Worm (Caenorhabditis elegans): ENCODE data around the gene Y39A1A.17.
A peak's percentile ranks its signal among the peaks of the same experiment; 100 is the strongest.

Gene Y39A1A.17

ce11 chrIII:10711192-10711673 lies 20.3 kb upstream of the Y39A1A.17 start, which contains the start of gene W09D10.5 (continued):
- TF ChIP-seq irx-1 (tag; optimal IDR thresholded peaks at IDR 0.05) = no peak
- no peak for TF ChIP-seq efl-1 (optimal IDR thresholded peaks at IDR 0.05)
- TF ChIP-seq efl-1 (GFP tag; optimal IDR thresholded peaks at IDR 0.05 in 1 of 2) = no peak
- no peak for TF ChIP-seq tlp-1 (tag; optimal IDR thresholded peaks at IDR 0.05)
- no peak for TF ChIP-seq egl-27 (tag; optimal IDR thresholded peaks at IDR 0.05)
- no peak for TF ChIP-seq unc-62 (GFP tag; optimal IDR thresholded peaks at IDR 0.05)

- TF ChIP-seq mab-9 (GFP tag; IDR thresholded peaks at IDR 0.05) (no peak), unc-62 (GFP tag; optimal IDR thresholded peaks at IDR 0.05) (no peak), pqm-1 (tag; optimal IDR thresholded peaks at IDR 0.05) (no peak), nhr-84 (tag; optimal IDR thresholded peaks at IDR 0.05) (no peak), pag-3 (tag; optimal IDR thresholded peaks at IDR 0.05; ENCODE audit: borderline replicate concordance, insufficient read depth) (no peak), lin-14 (GFP tag; optimal IDR thresholded peaks at IDR 0.05) (no peak), hlh-4 (tag; optimal IDR thresholded peaks at IDR 0.05) (no peak), ceh-88 (GFP tag; IDR thresholded peaks at IDR 0.05) (no peak)
These were observed 18.8 kb upstream of the Y39A1A.17 start for ce11 chrIII:10709676-10710075.

ce11 chrIII:10708484-10708883 lies 17.6 kb upstream of the Y39A1A.17 start:
- TF ChIP-seq elt-3 (tag; optimal IDR thresholded peaks at IDR 0.05) = no peak

- TF ChIP-seq xbp-1 (tag; optimal IDR thresholded peaks at IDR 0.05) (no peak), egl-13 (tag; optimal IDR thresholded peaks at IDR 0.05) (no peak), dsc-1 (tag; optimal IDR thresholded peaks at IDR 0.05) (no peak), ceh-90 (tag; optimal IDR thresholded peaks at IDR 0.05) (no peak), aly-2 (tag; optimal IDR thresholded peaks at IDR 0.05) (no peak), elt-2 (tag; optimal IDR thresholded peaks at IDR 0.05) (no peak), egl-27 (tag; optimal IDR thresholded peaks at IDR 0.05) (no peak), C16A3.4 (tag; optimal IDR thresholded peaks at IDR 0.05) (no peak), sox-4 (tag; optimal IDR thresholded peaks at IDR 0.05) (no peak), tlp-1 (tag; optimal IDR thresholded peaks at IDR 0.05) (no peak), sptf-1 (tag; optimal IDR thresholded peaks at IDR 0.05) (no peak), ces-1 (GFP tag; optimal IDR thresholded peaks at IDR 0.05) (no peak), skn-1 (tag; optimal IDR thresholded peaks at IDR 0.05) (no peak), rnt-1 (tag; optimal IDR thresholded peaks at IDR 0.05) (no peak), nhr-12 (tag; optimal IDR thresholded peaks at IDR 0.05) (no peak), ets-5 (GFP tag; IDR thresholded peaks at IDR 0.05) (no peak), mdl-1 (tag; optimal IDR thresholded peaks at IDR 0.05) (no peak), ztf-11 (tag; optimal IDR thresholded peaks at IDR 0.05) (no peak), nhr-76 (tag; optimal IDR thresholded peaks at IDR 0.05) (no peak)
These were observed 16.5 kb upstream of the Y39A1A.17 start, which contains the start of gene mrpl-12 for ce11 chrIII:10707461-10707860. Gene mrpl-12, plus strand, starts transcription at chrIII:10707761.

ce11 chrIII:10706972-10707438 lies 16.1 kb upstream of the Y39A1A.17 start, which contains the start of the genes Y39A1A.21 and Y39A1A.22:
Gene Y39A1A.21, minus strand, starts transcription at chrIII:10707022.
Gene Y39A1A.22, minus strand, starts transcription at chrIII:10707028.
- TF ChIP-seq fkh-10 (GFP tag; optimal IDR thresholded peaks at IDR 0.05) = peak; percentile 87
- TF ChIP-seq snpc-4 (tag; optimal IDR thresholded peaks at IDR 0.05) = peak; percentile 79
- TF ChIP-seq hpl-2 (GFP tag; optimal IDR thresholded peaks at IDR 0.05) = no peak
- TF ChIP-seq ztf-4 (tag; optimal IDR thresholded peaks at IDR 0.05) = peak; percentile 66
- TF ChIP-seq ets-5 (GFP tag; IDR thresholded peaks at IDR 0.05) = no peak
- no peak for TF ChIP-seq ceh-63 (GFP tag; optimal IDR thresholded peaks at IDR 0.05)
- TF ChIP-seq Y116A8C.19 (tag; optimal IDR thresholded peaks at IDR 0.05; ENCODE audit: borderline replicate concordance) = no peak
- no peak for TF ChIP-seq ceh-90 (tag; optimal IDR thresholded peaks at IDR 0.05)
- TF ChIP-seq pag-3 (tag; optimal IDR thresholded peaks at IDR 0.05; ENCODE audit: borderline replicate concordance, insufficient read depth) = no peak
- TF ChIP-seq elt-3 (tag; optimal IDR thresholded peaks at IDR 0.05) = peak in 2 of 6 experiments; percentile 7 to 22
- peak; percentile 32 for TF ChIP-seq fos-1 (tag; optimal IDR thresholded peaks at IDR 0.05)
- TF ChIP-seq snu-23 (GFP tag; optimal IDR thresholded peaks at IDR 0.05) = peak; percentile 90
- TF ChIP-seq C16A3.4 (tag; optimal IDR thresholded peaks at IDR 0.05) = peak; percentile 71
- TF ChIP-seq sup-37 (GFP tag; optimal IDR thresholded peaks at IDR 0.05) = peak; percentile 70
- peak; percentile 76 for TF ChIP-seq zip-4 (GFP tag; optimal IDR thresholded peaks at IDR 0.05)
- TF ChIP-seq alr-1 (tag; optimal IDR thresholded peaks at IDR 0.05; ENCODE audit: borderline replicate concordance) = no peak
- TF ChIP-seq unc-130 (tag; optimal IDR thresholded peaks at IDR 0.05) = peak; percentile 73
- TF ChIP-seq fkh-8 (tag; optimal IDR thresholded peaks at IDR 0.05) = peak; percentile 80
- TF ChIP-seq sptf-1 (tag; optimal IDR thresholded peaks at IDR 0.05) = no peak
- TF ChIP-seq C04F5.9 (tag; optimal IDR thresholded peaks at IDR 0.05) = peak; percentile 28
- TF ChIP-seq hlh-17 (GFP tag; optimal IDR thresholded peaks at IDR 0.05; ENCODE audit: borderline replicate concordance) = no peak
